Worm (Caenorhabditis elegans): Measurements from ENCODE around the gene str-168.

The str-168 gene

DNA sequence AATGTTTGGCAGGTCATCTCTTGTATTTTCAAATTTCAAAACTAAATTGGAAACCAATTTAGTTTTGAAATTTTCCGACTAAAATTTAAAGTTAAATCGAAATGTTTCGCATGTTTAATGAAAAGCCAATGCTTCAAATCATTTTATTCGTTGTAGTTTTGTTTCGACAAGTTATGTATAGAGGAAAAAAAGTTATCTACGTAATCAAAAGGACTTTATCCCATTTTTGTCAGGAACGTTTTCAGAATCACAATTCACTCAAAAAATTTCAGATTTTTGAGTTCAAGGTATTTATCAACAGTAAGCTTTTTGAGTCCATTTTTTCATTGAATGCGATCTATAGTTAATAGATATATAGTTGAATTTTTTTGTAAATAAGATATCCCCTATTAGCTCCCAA, at the start of gene str-168:
str-168 (plus strand) TSS at position 301 of the 400 bp plus-strand sequence.
- no peak for TF ChIP-seq F16B12.6 (tag; optimal IDR thresholded peaks at IDR 0.05)
- TF ChIP-seq dsc-1 (tag; optimal IDR thresholded peaks at IDR 0.05), result no peak
- TF ChIP-seq nhr-28 (tag; optimal IDR thresholded peaks at IDR 0.05), result no peak
- no peak for TF ChIP-seq ceh-82 (tag; optimal IDR thresholded peaks at IDR 0.05)

DNA sequence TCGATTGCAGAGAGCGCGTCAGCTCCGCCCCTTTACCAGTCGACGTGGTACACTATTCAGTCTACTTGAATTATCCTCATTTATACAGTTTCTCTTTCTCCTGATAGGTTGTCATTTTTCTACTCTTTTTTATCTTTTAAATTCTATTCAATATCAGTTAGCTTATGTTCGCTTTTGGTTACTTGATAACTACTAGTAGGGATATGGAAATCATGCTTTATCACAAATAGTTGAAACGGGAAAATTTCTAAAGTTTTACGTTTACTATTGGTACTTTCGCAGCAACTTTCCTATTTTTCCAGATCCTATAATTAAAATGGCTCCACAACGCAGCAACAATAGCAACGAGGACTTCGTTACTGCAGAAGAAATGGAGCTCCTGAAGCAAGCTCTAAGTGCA, 49.2 kb upstream of the str-168 start, which contains the start of gene sgnh-1:
sgnh-1 (plus strand) TSS at position 301 of the 400 bp plus-strand sequence.
- TF ChIP-seq aha-1 (tag; optimal IDR thresholded peaks at IDR 0.05) (no peak), ztf-4 (tag; optimal IDR thresholded peaks at IDR 0.05) (no peak), unc-62 (GFP tag; optimal IDR thresholded peaks at IDR 0.05) (no peak), unc-86 (tag; optimal IDR thresholded peaks at IDR 0.05) (no peak), ama-1 (optimal IDR thresholded peaks at IDR 0.05) (no peak), nhr-19 (GFP tag; conservative IDR thresholded peaks at IDR 0.05) (no peak), pax-3 (tag; optimal IDR thresholded peaks at IDR 0.05) (no peak), nhr-77 (tag; optimal IDR thresholded peaks at IDR 0.05) (no peak), swsn-7 (tag; optimal IDR thresholded peaks at IDR 0.05) (no peak), nhr-20 (tag; optimal IDR thresholded peaks at IDR 0.05) (no peak)

- no peak for TF ChIP-seq C04F5.9 (tag; optimal IDR thresholded peaks at IDR 0.05)
Measured at ce11 chrIV:4890543-4890942, 48.2 kb upstream of the str-168 start, which contains the start of gene T08B6.9. T08B6.9 (plus strand) TSS chrIV:4890843.

ce11 chrIV:4903961-4904360, 34.8 kb upstream of the str-168 start, which contains the start of gene str-161:
str-161 (minus strand) TSS chrIV:4904061.
- TF ChIP-seq elt-3 (tag; optimal IDR thresholded peaks at IDR 0.05) (no peak), snpc-4 (tag; optimal IDR thresholded peaks at IDR 0.05) (no peak), unc-130 (tag; optimal IDR thresholded peaks at IDR 0.05) (no peak), xbp-1 (tag; optimal IDR thresholded peaks at IDR 0.05) (no peak), unc-30 (tag; optimal IDR thresholded peaks at IDR 0.05) (no peak), tlp-1 (tag; optimal IDR thresholded peaks at IDR 0.05) (no peak), efl-1 (optimal IDR thresholded peaks at IDR 0.05) (no peak), efl-1 (GFP tag; optimal IDR thresholded peaks at IDR 0.05 in 1 of 2) (peak in 1 of 2 experiments; percentile 48)

DNA sequence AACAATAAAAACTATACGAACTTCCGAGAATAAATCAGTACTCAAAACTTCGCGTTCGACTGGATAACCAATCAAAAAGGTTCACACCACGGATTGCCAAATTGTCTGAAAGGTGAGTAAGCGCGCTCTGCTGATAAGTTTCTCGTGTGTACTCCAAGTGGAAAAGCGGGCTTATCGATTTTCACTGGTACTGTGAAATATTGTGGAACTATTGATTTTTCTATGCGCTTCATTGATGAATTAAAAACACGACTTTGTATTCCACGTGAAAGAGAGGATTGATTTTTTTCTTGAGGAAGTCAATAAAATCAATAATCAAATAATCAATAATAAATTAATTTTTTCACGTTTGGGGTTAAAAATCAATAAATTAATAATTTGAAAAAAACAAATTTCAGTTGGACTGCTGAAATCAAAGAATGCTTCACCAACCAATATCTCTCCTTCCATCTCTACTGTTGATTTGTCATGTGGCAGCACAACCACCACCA, 33.1 kb upstream of the str-168 start, which contains the start of gene T08B6.4:
T08B6.4 (plus strand) TSS at position 51 of the 491 bp plus-strand sequence.
- TF ChIP-seq aha-1 (tag; optimal IDR thresholded peaks at IDR 0.05), result no peak
- no peak for TF ChIP-seq alr-1 (tag; optimal IDR thresholded peaks at IDR 0.05; ENCODE audit: borderline replicate concordance)
- no peak for TF ChIP-seq isw-1 (GFP tag; IDR thresholded peaks at IDR 0.05)
- TF ChIP-seq snu-23 (GFP tag; optimal IDR thresholded peaks at IDR 0.05), result no peak
- no peak for TF ChIP-seq sox-4 (tag; optimal IDR thresholded peaks at IDR 0.05)
- TF ChIP-seq C34B4.2 (tag; optimal IDR thresholded peaks at IDR 0.05), result no peak
- no peak for TF ChIP-seq egl-27 (tag; optimal IDR thresholded peaks at IDR 0.05)
- TF ChIP-seq zag-1 (tag; optimal IDR thresholded peaks at IDR 0.05), result no peak
- no peak for TF ChIP-seq F16B12.6 (tag; optimal IDR thresholded peaks at IDR 0.05)
- TF ChIP-seq swsn-7 (tag; optimal IDR thresholded peaks at IDR 0.05), result no peak
- no peak for TF ChIP-seq egl-13 (tag; optimal IDR thresholded peaks at IDR 0.05)

DNA sequence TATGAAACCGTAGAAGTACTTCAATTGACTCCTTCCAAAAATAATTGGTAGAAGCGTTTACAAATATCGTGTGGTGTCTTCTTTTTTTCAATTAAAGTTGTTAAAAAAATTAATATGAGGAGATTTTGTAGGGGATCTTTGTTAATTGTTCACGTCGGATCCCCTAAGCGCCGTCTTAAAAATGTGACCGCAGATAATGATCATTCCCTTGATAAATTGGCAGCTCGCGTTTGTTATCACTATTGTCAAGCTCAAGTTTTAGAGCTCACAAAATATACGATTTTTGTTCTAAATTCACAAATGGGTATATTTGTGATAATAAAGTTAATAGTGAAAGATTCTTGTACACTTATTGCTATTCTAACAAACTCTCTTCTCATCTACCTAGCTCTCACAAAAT, 29.7 kb upstream of the str-168 start, which contains the start of gene str-159:
str-159 (plus strand) TSS at position 301 of the 400 bp plus-strand sequence.
- TF ChIP-seq unc-98 (GFP tag; IDR thresholded peaks at IDR 0.05), result no peak
- TF ChIP-seq pag-3 (tag; optimal IDR thresholded peaks at IDR 0.05; ENCODE audit: borderline replicate concordance, insufficient read depth), result no peak
- no peak for TF ChIP-seq skn-1 (tag; optimal IDR thresholded peaks at IDR 0.05)
- TF ChIP-seq pqm-1 (tag; optimal IDR thresholded peaks at IDR 0.05), result no peak
- no peak for TF ChIP-seq irx-1 (tag; optimal IDR thresholded peaks at IDR 0.05)
- TF ChIP-seq nhr-20 (tag; optimal IDR thresholded peaks at IDR 0.05), result no peak
- no peak for TF ChIP-seq pax-3 (tag; optimal IDR thresholded peaks at IDR 0.05)
- no peak for TF ChIP-seq mep-1 (tag; optimal IDR thresholded peaks at IDR 0.05)
- no peak for TF ChIP-seq rnt-1 (tag; optimal IDR thresholded peaks at IDR 0.05)
- TF ChIP-seq efl-3 (GFP tag; optimal IDR thresholded peaks at IDR 0.05), result no peak
- TF ChIP-seq egl-13 (tag; optimal IDR thresholded peaks at IDR 0.05), result no peak
- no peak for TF ChIP-seq vab-15 (tag; optimal IDR thresholded peaks at IDR 0.05)
- no peak for TF ChIP-seq unc-30 (tag; optimal IDR thresholded peaks at IDR 0.05)

Measured in whole organism, L1 larva.